Fruit fly (Drosophila melanogaster) whole organism, embryonic: ENCODE data around the gene CG43181.
A peak's percentile ranks its signal among the peaks of the same experiment; 100 is the strongest.

Source experiments
- Atf6 ChIP-seq: fragments of 200-800 bp; sonication (Bioruptor generic); IDR thresholded peaks from 2 replicates; pipeline ENCODE4 v1.3.6; 2022; ENCODE audit warnings: missing biosample characterization, missing genetic modification characterization
- B-H1 ChIP-seq: fragments of 200-800 bp; sonication (Bioruptor generic); IDR thresholded peaks from 3 replicates; pipeline ENCODE4 v1.3.6; 2022; ENCODE audit warnings: missing biosample characterization, missing genetic modification characterization
- BtbVII ChIP-seq: fragments of 200-800 bp; sonication (Bioruptor generic); optimal IDR thresholded peaks from 3 replicates; lab custom pipeline; 2017; ENCODE audit warnings: missing biosample characterization, mild to moderate bottlenecking, missing genetic modification characterization
- CG10543 ChIP-seq: fragments of 200-800 bp; sonication (Bioruptor generic); optimal IDR thresholded peaks from 3 replicates; lab custom pipeline; 2017; ENCODE audit warnings: missing biosample characterization, mild to moderate bottlenecking, missing genetic modification characterization, moderate library complexity
- CG12391 ChIP-seq: fragments of 200-800 bp; sonication (Bioruptor generic); optimal IDR thresholded peaks from 3 replicates; lab custom pipeline; 2018; ENCODE audit warnings: missing biosample characterization, mild to moderate bottlenecking, missing genetic modification characterization, moderate library complexity
- CG12769 ChIP-seq: fragments of 200-800 bp; sonication (Bioruptor generic); optimal IDR thresholded peaks from 2 replicates; lab custom pipeline; 2019; ENCODE audit warnings: missing biosample characterization, mild to moderate bottlenecking, missing genetic modification characterization, moderate library complexity
- CG15269 ChIP-seq: fragments of 200-800 bp; sonication (Bioruptor generic); optimal IDR thresholded peaks from 2 replicates; lab custom pipeline; 2018; ENCODE audit warnings: missing biosample characterization, mild to moderate bottlenecking, missing genetic modification characterization, moderate library complexity
- CG17359 ChIP-seq: fragments of 200-800 bp; sonication (Bioruptor generic); optimal IDR thresholded peaks from 3 replicates; lab custom pipeline; 2018; ENCODE audit warnings: missing biosample characterization, mild to moderate bottlenecking, missing genetic modification characterization, moderate library complexity
- CG17829 ChIP-seq: fragments of 200-800 bp; optimal IDR thresholded peaks from 2 replicates; lab custom pipeline; 2019; ENCODE audit warnings: missing biosample characterization, mild to moderate bottlenecking, missing genetic modification characterization, moderate library complexity
- CG2202 ChIP-seq: fragments of 200-800 bp; sonication (Bioruptor generic); optimal IDR thresholded peaks from 2 replicates; lab custom pipeline; 2018; ENCODE audit warnings: missing biosample characterization, mild to moderate bottlenecking, missing genetic modification characterization
- CG3281 ChIP-seq: fragments of 200-800 bp; sonication (Bioruptor generic); optimal IDR thresholded peaks from 3 replicates; lab custom pipeline; 2017; ENCODE audit warnings: missing biosample characterization, mild to moderate bottlenecking, missing genetic modification characterization
- CG3838 ChIP-seq: fragments of 200-800 bp; sonication (Bioruptor generic); optimal IDR thresholded peaks from 3 replicates; lab custom pipeline; 2016; ENCODE audit warnings: missing biosample characterization, missing genetic modification characterization
- CG3847 ChIP-seq: fragments of 200-800 bp; sonication (Bioruptor generic); IDR thresholded peaks from 2 replicates; pipeline ENCODE4 v1.3.6; 2022; ENCODE audit warnings: missing biosample characterization, missing genetic modification characterization
- CG4328 ChIP-seq: fragments of 200-800 bp; sonication (Bioruptor generic); optimal IDR thresholded peaks from 3 replicates; lab custom pipeline; 2017; ENCODE audit warnings: missing biosample characterization, missing genetic modification reagents, missing genetic modification characterization
- CG6689 ChIP-seq: fragments of 200-800 bp; sonication (Bioruptor generic); IDR thresholded peaks from 2 replicates; pipeline ENCODE4 v1.3.6; 2022; ENCODE audit warnings: missing biosample characterization, missing genetic modification characterization
- CG7556 ChIP-seq: fragments of 200-800 bp; sonication (Bioruptor generic); optimal IDR thresholded peaks from 2 replicates; lab custom pipeline; 2017; ENCODE audit warnings: missing biosample characterization, mild to moderate bottlenecking, missing genetic modification characterization
- CG9215 ChIP-seq: fragments of 200-800 bp; sonication (Bioruptor generic); IDR thresholded peaks from 2 replicates; pipeline ENCODE4 v1.3.6; 2022; ENCODE audit warnings: missing biosample characterization, missing genetic modification characterization
- Dbx ChIP-seq: fragments of 200-800 bp; sonication (Bioruptor generic); IDR thresholded peaks from 3 replicates; pipeline ENCODE4 v1.3.6; 2022; ENCODE audit warnings: missing biosample characterization, missing genetic modification characterization
- Gsc ChIP-seq: fragments of 200-800 bp; sonication (Bioruptor generic); IDR thresholded peaks from 2 replicates; pipeline ENCODE4 v1.3.6; 2022; ENCODE audit warnings: missing biosample characterization, missing genetic modification characterization
- HmgZ ChIP-seq: fragments of 200-800 bp; sonication (Bioruptor generic); optimal IDR thresholded peaks from 2 replicates; lab custom pipeline; 2018; ENCODE audit warnings: missing biosample characterization, mild to moderate bottlenecking, missing genetic modification characterization
- Hr78 ChIP-seq, 2 experiments: fragments of 200-800 bp in 1 of 2; fragments of >200 bp in 1 of 2; sonication (Bioruptor generic) in 1 of 2; optimal IDR thresholded peaks; 2 replicates each; lab custom pipeline; 2017 to 2019; ENCODE audit warnings: missing biosample characterization in 2 of 2, missing genetic modification characterization in 2 of 2, mild to moderate bottlenecking in 1 of 2, moderate library complexity in 1 of 2
- NC2α ChIP-seq: fragments of 200-800 bp; sonication (Bioruptor generic); optimal IDR thresholded peaks from 2 replicates; lab custom pipeline; 2016; ENCODE audit warnings: missing biosample characterization, missing genetic modification characterization
- Oli ChIP-seq: fragments of 200-800 bp; sonication (Bioruptor generic); optimal IDR thresholded peaks from 2 replicates; lab custom pipeline; 2018; ENCODE audit warnings: missing biosample characterization, mild to moderate bottlenecking, missing genetic modification characterization, moderate library complexity
- Pdp1 ChIP-seq, 2 experiments: fragments of 200-800 bp; sonication (Bioruptor generic); optimal IDR thresholded peaks; 3 replicates each; lab custom pipeline; 2016; ENCODE audit warnings: missing biosample characterization in 2 of 2, missing genetic modification characterization in 2 of 2, mild to moderate bottlenecking in 1 of 2, moderate library complexity in 1 of 2
- Rfx ChIP-seq: fragments of 200-800 bp; sonication (Bioruptor generic); IDR thresholded peaks from 2 replicates; pipeline ENCODE4 v1.3.6; 2022; ENCODE audit warnings: missing biosample characterization, missing genetic modification characterization
- Sox102F ChIP-seq: fragments of 200-800 bp; sonication (Bioruptor generic); optimal IDR thresholded peaks from 2 replicates; lab custom pipeline; 2018; ENCODE audit warnings: missing biosample characterization, mild to moderate bottlenecking, missing genetic modification characterization, moderate library complexity
- Vsx1 ChIP-seq: fragments of 200-800 bp; sonication (Bioruptor generic); optimal IDR thresholded peaks from 2 replicates; lab custom pipeline; 2017; ENCODE audit warnings: missing biosample characterization, mild to moderate bottlenecking, missing genetic modification characterization, missing genetic modification reagents
- Xrp1 ChIP-seq: fragments of 200-800 bp; sonication (Bioruptor generic); IDR thresholded peaks from 2 replicates; pipeline ENCODE4 v1.3.6; 2022; ENCODE audit warnings: missing biosample characterization, missing genetic modification characterization
- ase ChIP-seq: fragments of 200-800 bp; sonication (Bioruptor generic); IDR thresholded peaks from 3 replicates; pipeline ENCODE4 v1.3.6; 2022; ENCODE audit warnings: missing biosample characterization, missing genetic modification characterization
- caup ChIP-seq: fragments of 200-800 bp; sonication (Bioruptor generic); optimal IDR thresholded peaks from 3 replicates; lab custom pipeline; 2017; ENCODE audit warnings: missing biosample characterization, mild to moderate bottlenecking, missing genetic modification characterization, moderate library complexity; ENCODE audit not compliant: severe bottlenecking
- da ChIP-seq: fragments of 200-800 bp; sonication (Bioruptor generic); optimal IDR thresholded peaks from 2 replicates; lab custom pipeline; 2016; ENCODE audit warnings: missing biosample characterization, missing genetic modification characterization
- dpn ChIP-seq, 2 experiments: fragments of 200-800 bp; sonication (Bioruptor generic); optimal IDR thresholded peaks; 3 replicates each; lab custom pipeline; 2016; ENCODE audit warnings: missing biosample characterization in 2 of 2, missing genetic modification characterization in 2 of 2
- ftz-f1 ChIP-seq: fragments of 200-800 bp; sonication (Bioruptor generic); optimal IDR thresholded peaks from 2 replicates; lab custom pipeline; 2016; ENCODE audit warnings: missing biosample characterization, missing genetic modification characterization
- grau ChIP-seq: fragments of 200-800 bp; optimal IDR thresholded peaks from 3 replicates; lab custom pipeline; 2019; ENCODE audit warnings: missing biosample characterization, mild to moderate bottlenecking, missing genetic modification characterization, moderate library complexity
- ham ChIP-seq: fragments of 200-800 bp; sonication (Bioruptor generic); IDR thresholded peaks from 2 replicates; pipeline ENCODE4 v1.3.6; 2022; ENCODE audit warnings: missing biosample characterization, missing genetic modification characterization
- hbn ChIP-seq: fragments of 200-800 bp; sonication (Bioruptor generic); IDR thresholded peaks from 2 replicates; pipeline ENCODE4 v1.3.6; 2022; ENCODE audit warnings: missing biosample characterization, missing genetic modification characterization; ENCODE audit not compliant: partially characterized antibody
- ind ChIP-seq: fragments of 200-800 bp; sonication (Bioruptor generic); optimal IDR thresholded peaks from 3 replicates; lab custom pipeline; 2016; ENCODE audit warnings: missing biosample characterization, missing genetic modification characterization
- lola ChIP-seq, 3 experiments: fragments of >200 bp in 2 of 3; fragments of 200-800 bp in 1 of 3; sonication (Bioruptor generic) in 1 of 3; optimal IDR thresholded peaks; 2 replicates each; lab custom pipeline; 2017 to 2019; ENCODE audit warnings: missing biosample characterization in 3 of 3, missing genetic modification characterization in 3 of 3, mild to moderate bottlenecking in 1 of 3, moderate library complexity in 1 of 3
- nmo ChIP-seq: fragments of 200-800 bp; sonication (Bioruptor generic); optimal IDR thresholded peaks from 2 replicates; lab custom pipeline; 2018; ENCODE audit warnings: missing biosample characterization, mild to moderate bottlenecking, missing genetic modification characterization, moderate library complexity
- pan ChIP-seq, 4 experiments: fragments of >200 bp in 3 of 4; fragments of 200-800 bp in 1 of 4; sonication (Bioruptor generic) in 1 of 4; optimal IDR thresholded peaks in 3 of 4; IDR thresholded peaks in 1 of 4; 2 replicates each; pipeline versions ENCODE4 v1.3.6 to Lab custom; 2017 to 2022; ENCODE audit warnings: missing biosample characterization in 2 of 4, missing genetic modification characterization in 2 of 4, mixed read lengths in 1 of 4
- rib ChIP-seq: fragments of 200-800 bp; sonication (Bioruptor generic); IDR thresholded peaks from 2 replicates; pipeline ENCODE4 v1.3.6; 2022; ENCODE audit warnings: missing biosample characterization, missing genetic modification characterization
- sd ChIP-seq: fragments of 200-800 bp; sonication (Bioruptor generic); optimal IDR thresholded peaks from 3 replicates; lab custom pipeline; 2018; ENCODE audit warnings: missing biosample characterization, mild to moderate bottlenecking, missing genetic modification characterization, moderate library complexity
- ssp ChIP-seq: fragments of 200-800 bp; sonication (Bioruptor generic); IDR thresholded peaks from 2 replicates; pipeline ENCODE4 v1.3.6; 2022; ENCODE audit warnings: missing biosample characterization, missing genetic modification characterization
- tap ChIP-seq: fragments of 200-800 bp; optimal IDR thresholded peaks from 3 replicates; lab custom pipeline; 2019; ENCODE audit warnings: missing biosample characterization, mild to moderate bottlenecking, missing genetic modification characterization, moderate library complexity
- tio ChIP-seq: fragments of 200-800 bp; sonication (Bioruptor generic); optimal IDR thresholded peaks from 2 replicates; lab custom pipeline; 2017; ENCODE audit warnings: missing biosample characterization, missing genetic modification characterization, inconsistent platforms
- twi ChIP-seq: fragments of 200-800 bp; optimal IDR thresholded peaks from 2 replicates; lab custom pipeline; 2019; ENCODE audit warnings: missing biosample characterization, mild to moderate bottlenecking, missing genetic modification characterization, moderate library complexity
- vfl ChIP-seq: fragments of 200-800 bp; sonication (Bioruptor generic); optimal IDR thresholded peaks from 2 replicates; lab custom pipeline; 2016; ENCODE audit warnings: missing biosample characterization, missing genetic modification characterization
- zen ChIP-seq: fragments of 200-800 bp; sonication (Bioruptor generic); optimal IDR thresholded peaks from 3 replicates; lab custom pipeline; 2018; ENCODE audit warnings: missing biosample characterization, mild to moderate bottlenecking, missing genetic modification characterization, moderate library complexity

The CG43181 gene

DNA sequence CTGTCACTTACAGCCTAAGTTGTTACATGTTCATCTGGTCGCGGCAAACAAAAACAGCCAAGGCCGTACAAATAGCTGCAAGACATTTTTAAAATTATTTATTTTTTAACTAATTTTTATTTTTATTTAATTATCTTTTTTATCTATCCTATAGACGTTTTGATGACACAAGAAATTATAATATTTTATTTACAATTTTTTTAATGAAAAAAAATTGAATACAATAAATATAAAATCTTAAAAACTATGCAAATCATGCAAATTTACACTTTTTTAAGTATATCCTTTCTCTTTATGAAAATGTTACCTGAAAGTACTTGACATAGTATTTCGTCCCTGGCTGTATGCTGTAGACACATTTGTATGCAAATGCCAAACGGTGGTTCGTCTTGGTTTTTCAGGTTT is 12.2 kb upstream of the CG43181 start (continued):
- TF ChIP-seq tap (peak; percentile 78), ftz-f1 (GFP tag; lab: Kevin White, UChicago) (no peak), Hr78 (GFP tag; optimal IDR thresholded peaks at IDR 0.05; lab: Kevin White, UChicago) (peak in 1 of 2 experiments; percentile 70), caup (GFP tag; lab: Kevin White, UChicago) (peak; percentile 55), pan (optimal IDR thresholded peaks at IDR 0.05; lab: Kevin White, UChicago) (no peak), pan (GFP tag; optimal IDR thresholded peaks at IDR 0.05 in 1 of 2, IDR thresholded peaks at IDR 0.05 in 1 of 2) (peak in 1 of 2 experiments; percentile 50), CG12391 (tag; lab: Kevin White, UChicago) (peak; percentile 85), tio (peak; percentile 19), Vsx1 (GFP tag; lab: Kevin White, UChicago) (peak; percentile 55), ase (GFP tag; lab: Robert Waterston, UW) (0 out of 3 replicates have a peak, but pooled peaks have one; percentile 41), CG9215 (GFP tag; lab: Robert Waterston, UW) (no peak; the same call in 1 of the 2 replicates), CG7556 (GFP tag; lab: Kevin White, UChicago) (peak; percentile 77), CG10543 (GFP tag; lab: Kevin White, UChicago) (peak; percentile 14), BtbVII (GFP tag; lab: Kevin White, UChicago) (peak; percentile 75), B-H1 (GFP tag; lab: Robert Waterston, UW) (peak; percentile 52; the same call in 2 of the 3 replicates), vfl (GFP tag; lab: Kevin White, UChicago) (no peak), CG3847 (GFP tag; lab: Robert Waterston, UW) (peak; percentile 43; the same call in 1 of the 2 replicates), CG17829 (peak; percentile 90), hbn (no peak), Rfx (GFP tag; lab: Robert Waterston, UW) (peak; percentile 58; the same call in 1 of the 2 replicates), HmgZ (tag; lab: Kevin White, UChicago) (no peak), Atf6 (GFP tag; lab: Robert Waterston, UW) (peak; percentile 49; the same call in 1 of the 2 replicates), CG3281 (GFP tag; lab: Kevin White, UChicago) (peak; percentile 76), da (GFP tag; lab: Kevin White, UChicago) (no peak), ssp (GFP tag; lab: Robert Waterston, UW) (peak; percentile 56), Xrp1 (GFP tag; lab: Robert Waterston, UW) (peak; percentile 74), NC2α (GFP tag; lab: Kevin White, UChicago) (no peak), zen (tag; lab: Kevin White, UChicago) (peak; percentile 26), CG4328 (peak; percentile 59), Dbx (GFP tag; lab: Robert Waterston, UW) (0 out of 3 replicates have a peak, but pooled peaks have one; percentile 20), ind (peak; percentile 44), twi (tag; lab: Kevin White, UChicago) (peak; percentile 64), lola (GFP tag; optimal IDR thresholded peaks at IDR 0.05; lab: Kevin White, UChicago) (peak in 1 of 3 experiments; percentile 76), ham (GFP tag; lab: Robert Waterston, UW) (no peak)

DNA sequence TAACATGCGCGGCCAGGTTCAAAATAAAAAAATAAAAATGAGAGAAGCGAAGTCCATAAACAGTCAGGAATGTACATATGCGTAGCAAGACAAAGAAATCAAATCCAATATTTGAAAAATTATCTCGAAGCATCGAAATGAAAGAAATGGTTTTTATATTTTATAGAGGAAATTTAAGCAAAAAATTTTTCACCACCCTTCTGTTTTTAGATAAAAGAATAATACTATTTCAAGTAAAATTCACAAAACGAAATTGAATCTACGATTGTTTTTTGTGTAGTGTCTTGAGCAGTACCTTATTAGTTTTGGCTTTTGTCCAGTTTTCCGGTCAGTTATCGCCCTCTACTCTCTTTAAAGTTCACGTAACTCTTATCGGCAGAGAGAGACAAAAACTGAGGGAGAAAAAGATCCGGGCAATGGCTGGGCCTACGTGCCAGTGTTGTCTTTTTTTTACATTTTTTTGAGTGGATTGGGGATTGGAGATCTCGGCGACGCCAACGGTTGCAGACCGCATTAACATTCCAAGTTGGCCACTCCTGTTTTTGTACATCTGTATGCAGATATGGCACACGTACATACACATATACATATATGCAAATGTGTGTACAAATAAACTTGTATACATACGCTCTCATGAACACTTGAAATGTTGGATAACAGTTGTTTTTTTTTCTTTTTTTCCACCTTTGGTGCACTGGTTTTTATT is 10.3 kb upstream of the CG43181 start:
- TF ChIP-seq Pdp1 (GFP tag; optimal IDR thresholded peaks at IDR 0.05; lab: Kevin White, UChicago) (peak in 1 of 2 experiments; percentile 21), grau (tag; lab: Kevin White, UChicago) (peak; percentile 12), CG3838 (GFP tag; lab: Kevin White, UChicago) (no peak), CG6689 (GFP tag; lab: Robert Waterston, UW) (no peak), dpn (GFP tag; optimal IDR thresholded peaks at IDR 0.05; lab: Kevin White, UChicago) (no peak), nmo (GFP tag; lab: Kevin White, UChicago) (peak; percentile 7), Sox102F (GFP tag; lab: Kevin White, UChicago) (peak; percentile 58), CG12769 (tag; lab: Kevin White, UChicago) (peak; percentile 0), CG17359 (tag; lab: Kevin White, UChicago) (peak; percentile 20), Hr78 (GFP tag; optimal IDR thresholded peaks at IDR 0.05; lab: Kevin White, UChicago) (peak in 1 of 2 experiments; percentile 53), Gsc (GFP tag; lab: Robert Waterston, UW) (no peak), CG15269 (tag; lab: Kevin White, UChicago) (peak; percentile 18), Oli (tag; lab: Kevin White, UChicago) (peak; percentile 9), CG2202 (no peak), rib (no peak), sd (tag; lab: Kevin White, UChicago) (peak; percentile 83)
